Worm (Caenorhabditis elegans): ENCODE data around the gene srj-23.

DNA sequence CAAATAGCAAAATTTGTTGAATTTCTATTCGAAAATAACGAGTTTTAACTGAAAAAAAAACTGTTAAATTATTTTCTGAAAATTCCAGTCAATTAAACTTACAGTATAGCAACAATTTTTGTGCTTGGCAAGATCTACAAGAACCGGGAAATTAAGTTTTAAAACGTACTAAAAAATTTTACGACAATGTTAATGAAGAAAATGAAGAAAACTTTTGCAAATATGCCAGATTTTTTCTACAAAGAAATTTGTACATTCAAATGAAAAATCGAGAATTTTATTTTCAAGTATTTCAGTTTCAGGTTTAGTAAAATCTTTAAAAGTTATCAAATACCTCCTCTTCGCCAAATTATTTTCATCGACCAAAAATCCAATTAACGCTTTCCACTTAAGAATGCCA is 9.4 kb upstream of the srj-23 start, which contains the start of gene cnc-11:
- TF ChIP-seq mdl-1 (tag; optimal IDR thresholded peaks at IDR 0.05) (no peak), fos-1 (tag; optimal IDR thresholded peaks at IDR 0.05) (no peak), sem-4 (tag; optimal IDR thresholded peaks at IDR 0.05) (no peak)
